Worm (Caenorhabditis elegans) whole organism, young adult: ENCODE measurements around the gene F22E12.1.

ENCODE experiments used
- Y56A3A.18 ChIP-seq: fragments of 200-800 bp; sonication (Bioruptor generic); IDR thresholded peaks from 2 replicates; pipeline ENCODE4 v1.3.6; 2022; ENCODE audit warnings: missing genetic modification reagents, missing genetic modification characterization, missing compliant biosample characterization
- pha-4 ChIP-seq: fragments of 150-350 bp; sonication (generic microtip); optimal IDR thresholded peaks from 2 replicates; lab custom pipeline; 2014; ENCODE audit warnings: missing biosample characterization, missing genetic modification reagents, missing genetic modification characterization

DNA sequence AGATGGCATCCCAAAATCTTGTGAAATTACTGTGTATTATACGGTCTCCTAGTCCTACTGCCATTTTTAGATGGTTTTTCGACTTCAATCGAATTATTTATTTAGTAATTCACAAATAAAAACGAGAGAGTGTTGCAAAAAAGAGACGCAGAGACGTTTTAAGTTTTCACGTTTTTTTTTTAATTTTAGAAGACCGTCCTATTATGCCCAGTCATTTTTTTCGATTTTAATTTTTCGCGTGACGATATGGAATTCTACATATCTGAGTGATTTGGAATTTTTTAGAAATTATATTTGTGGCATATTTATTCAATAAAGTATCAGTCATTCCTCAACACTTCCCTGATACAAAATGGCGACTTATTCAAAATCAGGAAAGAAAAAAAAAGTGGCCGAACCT is 39.6 kb upstream of the F22E12.1 start, which contains the start of gene C35A5.4:
- no peak for TF ChIP-seq Y56A3A.18 (GFP tag; lab: Robert Waterston, UW)
- no peak for TF ChIP-seq pha-4 (tag; lab: Kevin White, UChicago)
